Fruit fly (Drosophila melanogaster) whole organism, embryonic: Measurements from ENCODE around the gene CG17121.

ENCODE experiments used
- Abd-B ChIP-seq: fragments of 200-800 bp; sonication (Bioruptor generic); optimal IDR thresholded peaks from 2 replicates; lab custom pipeline; 2018; ENCODE audit warnings: missing biosample characterization, mild to moderate bottlenecking, missing genetic modification characterization, moderate library complexity
- Atf3 ChIP-seq: fragments of 200-800 bp; sonication (Bioruptor generic); optimal IDR thresholded peaks from 3 replicates; lab custom pipeline; 2016; ENCODE audit warnings: missing biosample characterization, missing genetic modification characterization
- CG10979 ChIP-seq: fragments of 200-800 bp; sonication (Bioruptor generic); optimal IDR thresholded peaks from 2 replicates; lab custom pipeline; 2018; ENCODE audit warnings: missing biosample characterization, mild to moderate bottlenecking, missing genetic modification characterization, moderate library complexity
- CG11723 ChIP-seq: fragments of 200-800 bp; sonication (Bioruptor generic); optimal IDR thresholded peaks from 2 replicates; lab custom pipeline; 2017; ENCODE audit warnings: missing biosample characterization, mild to moderate bottlenecking, missing genetic modification characterization
- CG12744 ChIP-seq: fragments of 200-800 bp; sonication (Bioruptor generic); optimal IDR thresholded peaks from 2 replicates; lab custom pipeline; 2016; ENCODE audit warnings: missing biosample characterization, missing genetic modification characterization
- CG13296 ChIP-seq: fragments of 200-800 bp; sonication (Bioruptor generic); optimal IDR thresholded peaks from 3 replicates; lab custom pipeline; 2018; ENCODE audit warnings: missing biosample characterization, mild to moderate bottlenecking, missing genetic modification characterization
- CG15514 ChIP-seq: fragments of 200-800 bp; sonication (Bioruptor generic); optimal IDR thresholded peaks from 3 replicates; lab custom pipeline; 2017; ENCODE audit warnings: missing biosample characterization, missing genetic modification characterization, mild to moderate bottlenecking, moderate library complexity, missing genetic modification reagents
- CG17186 ChIP-seq: fragments of 200-800 bp; sonication (Bioruptor generic); optimal IDR thresholded peaks from 3 replicates; lab custom pipeline; 2017; ENCODE audit warnings: missing biosample characterization, missing genetic modification reagents, missing genetic modification characterization
- CG17568 ChIP-seq: fragments of 200-800 bp; sonication (Bioruptor generic); optimal IDR thresholded peaks from 2 replicates; lab custom pipeline; 2018; ENCODE audit warnings: missing biosample characterization, mild to moderate bottlenecking, missing genetic modification characterization, moderate library complexity
- CG18764 ChIP-seq: fragments of 200-800 bp; sonication (Bioruptor generic); optimal IDR thresholded peaks from 3 replicates; lab custom pipeline; 2016; ENCODE audit warnings: missing biosample characterization, missing genetic modification characterization
- CG31441 ChIP-seq: fragments of 200-800 bp; sonication (Bioruptor generic); IDR thresholded peaks from 2 replicates; pipeline ENCODE4 v1.3.6; 2022; ENCODE audit warnings: missing biosample characterization, missing genetic modification characterization
- CG6175 ChIP-seq: fragments of 200-800 bp; sonication (Bioruptor generic); IDR thresholded peaks from 3 replicates; pipeline ENCODE4 v1.3.6; 2022; ENCODE audit warnings: missing biosample characterization, missing genetic modification characterization
- CG6654 ChIP-seq: fragments of 200-800 bp; sonication (Bioruptor generic); optimal IDR thresholded peaks from 2 replicates; lab custom pipeline; 2017; ENCODE audit warnings: missing biosample characterization, mild to moderate bottlenecking, missing genetic modification characterization
- CG6689 ChIP-seq: fragments of 200-800 bp; sonication (Bioruptor generic); IDR thresholded peaks from 2 replicates; pipeline ENCODE4 v1.3.6; 2022; ENCODE audit warnings: missing biosample characterization, missing genetic modification characterization
- CG6854 ChIP-seq: fragments of 200-800 bp; sonication (Bioruptor generic); optimal IDR thresholded peaks from 3 replicates; lab custom pipeline; 2017; ENCODE audit warnings: missing biosample characterization, mild to moderate bottlenecking, missing genetic modification characterization
- CG7372 ChIP-seq: fragments of 200-800 bp; sonication (Bioruptor generic); IDR thresholded peaks from 2 replicates; pipeline ENCODE4 v1.3.6; 2022; ENCODE audit warnings: missing biosample characterization, missing genetic modification characterization
- CG7556 ChIP-seq: fragments of 200-800 bp; sonication (Bioruptor generic); optimal IDR thresholded peaks from 2 replicates; lab custom pipeline; 2017; ENCODE audit warnings: missing biosample characterization, mild to moderate bottlenecking, missing genetic modification characterization
- CG8388 ChIP-seq: fragments of 200-800 bp; sonication (Bioruptor generic); optimal IDR thresholded peaks from 2 replicates; lab custom pipeline; 2019; ENCODE audit warnings: missing biosample characterization, mild to moderate bottlenecking, missing genetic modification characterization, moderate library complexity
- CG9215 ChIP-seq: fragments of 200-800 bp; sonication (Bioruptor generic); IDR thresholded peaks from 2 replicates; pipeline ENCODE4 v1.3.6; 2022; ENCODE audit warnings: missing biosample characterization, missing genetic modification characterization
- CG9817 ChIP-seq: fragments of 200-800 bp; sonication (Bioruptor generic); optimal IDR thresholded peaks from 2 replicates; lab custom pipeline; 2018; ENCODE audit warnings: missing biosample characterization, mild to moderate bottlenecking, missing genetic modification characterization, moderate library complexity
- CG9876 ChIP-seq: fragments of 200-800 bp; sonication (Bioruptor generic); optimal IDR thresholded peaks from 2 replicates; lab custom pipeline; 2016; ENCODE audit warnings: missing biosample characterization, missing genetic modification characterization
- Dad ChIP-seq: fragments of 200-800 bp; sonication (Bioruptor generic); optimal IDR thresholded peaks from 3 replicates; lab custom pipeline; 2016; ENCODE audit warnings: missing biosample characterization, missing genetic modification characterization
- Dbx ChIP-seq: fragments of 200-800 bp; sonication (Bioruptor generic); IDR thresholded peaks from 3 replicates; pipeline ENCODE4 v1.3.6; 2022; ENCODE audit warnings: missing biosample characterization, missing genetic modification characterization
- E2f2 ChIP-seq: fragments of 200-800 bp; sonication (Bioruptor generic); IDR thresholded peaks from 2 replicates; pipeline ENCODE4 v1.3.6; 2022; ENCODE audit warnings: missing biosample characterization, missing genetic modification characterization
- Ets65A ChIP-seq: fragments of 200-800 bp; sonication (Bioruptor generic); peaks from one replicate; lab custom pipeline; 2016; ENCODE audit warnings: missing biosample characterization, missing genetic modification characterization
- Fer1 ChIP-seq: fragments of 200-800 bp; sonication (Bioruptor generic); optimal IDR thresholded peaks from 2 replicates; lab custom pipeline; 2017; ENCODE audit warnings: missing biosample characterization, mild to moderate bottlenecking, missing genetic modification characterization
- Hr39 ChIP-seq: fragments of >200 bp; optimal IDR thresholded peaks from 2 replicates; lab custom pipeline; 2017
- MBD-R2 ChIP-seq: fragments of 200-800 bp; sonication (Bioruptor generic); IDR thresholded peaks from 2 replicates; pipeline ENCODE4 v1.3.6; 2022; ENCODE audit warnings: missing biosample characterization, missing genetic modification characterization
- Oli ChIP-seq: fragments of 200-800 bp; sonication (Bioruptor generic); optimal IDR thresholded peaks from 2 replicates; lab custom pipeline; 2018; ENCODE audit warnings: missing biosample characterization, mild to moderate bottlenecking, missing genetic modification characterization, moderate library complexity
- Rfx ChIP-seq: fragments of 200-800 bp; sonication (Bioruptor generic); IDR thresholded peaks from 2 replicates; pipeline ENCODE4 v1.3.6; 2022; ENCODE audit warnings: missing biosample characterization, missing genetic modification characterization
- Sox100B ChIP-seq: fragments of 200-800 bp; sonication (Bioruptor generic); optimal IDR thresholded peaks from 3 replicates; lab custom pipeline; 2018; ENCODE audit warnings: missing biosample characterization, mild to moderate bottlenecking, missing genetic modification characterization
- abd-A ChIP-seq: fragments of 200-800 bp; sonication (Bioruptor generic); optimal IDR thresholded peaks from 3 replicates; lab custom pipeline; 2019; ENCODE audit warnings: missing biosample characterization, mild to moderate bottlenecking, missing genetic modification characterization, moderate library complexity
- aop ChIP-seq: fragments of 200-800 bp; sonication (Bioruptor generic); IDR thresholded peaks from 2 replicates; pipeline ENCODE4 v1.3.6; 2022; ENCODE audit warnings: missing biosample characterization, missing genetic modification characterization
- crp ChIP-seq, 2 experiments: fragments of 200-800 bp; sonication (Bioruptor generic); optimal IDR thresholded peaks; 2 replicates in 1 of 2; 3 replicates in 1 of 2; lab custom pipeline; 2017; ENCODE audit warnings: missing biosample characterization in 2 of 2, missing genetic modification characterization in 2 of 2, mild to moderate bottlenecking in 1 of 2, moderate library complexity in 1 of 2
- dmrt11E ChIP-seq: fragments of 200-800 bp; sonication (Bioruptor generic); optimal IDR thresholded peaks from 3 replicates; lab custom pipeline; 2018; ENCODE audit warnings: missing biosample characterization, mild to moderate bottlenecking, missing genetic modification characterization, moderate library complexity
- fd64A ChIP-seq: fragments of 200-800 bp; sonication (Bioruptor generic); optimal IDR thresholded peaks from 3 replicates; lab custom pipeline; 2018; ENCODE audit warnings: missing biosample characterization, mild to moderate bottlenecking, missing genetic modification characterization
- fu2 ChIP-seq: fragments of 200-800 bp; sonication (Bioruptor generic); optimal IDR thresholded peaks from 2 replicates; lab custom pipeline; 2016; ENCODE audit warnings: missing biosample characterization, missing genetic modification characterization
- gem ChIP-seq: fragments of 200-800 bp; sonication (Bioruptor generic); optimal IDR thresholded peaks from 2 replicates; lab custom pipeline; 2019; ENCODE audit warnings: missing biosample characterization, mild to moderate bottlenecking, missing genetic modification characterization, moderate library complexity
- gro ChIP-seq: fragments of 200-800 bp; sonication (Bioruptor generic); optimal IDR thresholded peaks from 2 replicates; lab custom pipeline; 2016; ENCODE audit warnings: missing biosample characterization, missing genetic modification characterization
- gsb ChIP-seq: fragments of 200-800 bp; sonication (Bioruptor generic); IDR thresholded peaks from 2 replicates; pipeline ENCODE4 v1.3.6; 2022; ENCODE audit warnings: missing biosample characterization, missing genetic modification characterization
- hth ChIP-seq: fragments of >200 bp; optimal IDR thresholded peaks from 2 replicates; lab custom pipeline; 2017; ENCODE audit warnings: inconsistent platforms
- jing ChIP-seq: fragments of 200-800 bp; sonication (Bioruptor generic); optimal IDR thresholded peaks from 2 replicates; lab custom pipeline; 2018; ENCODE audit warnings: missing biosample characterization, mild to moderate bottlenecking, missing genetic modification characterization
- luna ChIP-seq: fragments of 200-800 bp; sonication (Bioruptor generic); optimal IDR thresholded peaks from 2 replicates; lab custom pipeline; 2016; ENCODE audit warnings: missing biosample characterization, missing genetic modification characterization
- nom ChIP-seq: fragments of 200-800 bp; sonication (Bioruptor generic); optimal IDR thresholded peaks from 2 replicates; lab custom pipeline; 2017; ENCODE audit warnings: missing biosample characterization, missing genetic modification characterization, mild to moderate bottlenecking, moderate library complexity, missing genetic modification reagents
- otp ChIP-seq: fragments of 200-800 bp; sonication (Bioruptor generic); IDR thresholded peaks from 3 replicates; pipeline ENCODE4, ENCODE4 v1.3.6; 2022; ENCODE audit warnings: missing biosample characterization, missing genetic modification characterization
- row ChIP-seq: fragments of 200-800 bp; sonication (Bioruptor generic); IDR thresholded peaks from 3 replicates; pipeline ENCODE4 v1.3.6; 2022; ENCODE audit warnings: missing biosample characterization, missing genetic modification characterization
- slp2 ChIP-seq: fragments of 200-800 bp; sonication (Bioruptor generic); optimal IDR thresholded peaks from 2 replicates; lab custom pipeline; 2016; ENCODE audit warnings: missing biosample characterization, missing genetic modification characterization
- tap ChIP-seq: fragments of 200-800 bp; optimal IDR thresholded peaks from 3 replicates; lab custom pipeline; 2019; ENCODE audit warnings: missing biosample characterization, mild to moderate bottlenecking, missing genetic modification characterization, moderate library complexity
- twi ChIP-seq: fragments of 200-800 bp; optimal IDR thresholded peaks from 2 replicates; lab custom pipeline; 2019; ENCODE audit warnings: missing biosample characterization, mild to moderate bottlenecking, missing genetic modification characterization, moderate library complexity
- vfl ChIP-seq: fragments of 200-800 bp; sonication (Bioruptor generic); optimal IDR thresholded peaks from 2 replicates; lab custom pipeline; 2016; ENCODE audit warnings: missing biosample characterization, missing genetic modification characterization
- wdn ChIP-seq: fragments of 200-800 bp; sonication (Bioruptor generic); IDR thresholded peaks from 2 replicates; pipeline ENCODE4 v1.3.6; 2022; ENCODE audit warnings: missing biosample characterization, missing genetic modification characterization

CG17121 gene

DNA sequence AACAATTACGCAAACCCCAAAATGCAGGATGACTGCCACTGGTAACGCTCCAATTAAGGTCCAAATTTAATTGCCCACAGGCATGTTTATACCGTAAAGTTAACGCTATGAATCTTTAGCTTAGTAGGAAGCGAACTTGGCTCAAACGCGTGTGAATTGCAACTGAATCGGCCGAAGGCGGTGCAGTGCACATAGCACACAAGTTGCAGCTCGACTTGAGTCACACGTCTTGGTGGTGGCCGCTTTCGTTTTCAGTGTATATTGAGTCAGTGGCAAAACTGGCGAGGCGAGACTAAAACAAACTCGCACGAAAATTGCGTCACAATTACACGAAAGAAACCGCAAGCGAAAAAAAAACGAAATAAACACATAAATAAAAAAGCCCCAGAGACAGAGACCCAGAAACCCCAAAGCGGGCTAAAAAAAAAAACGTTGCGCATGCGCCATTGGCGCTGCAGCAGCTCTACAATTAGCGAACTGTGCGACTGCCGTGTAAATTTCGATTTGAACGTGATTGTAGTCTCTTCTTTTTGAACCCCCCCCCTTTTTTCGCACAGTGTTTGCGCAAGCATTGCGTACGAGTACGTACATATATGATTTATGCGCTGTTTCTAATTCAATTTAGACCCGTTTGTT lies 38.4 kb downstream of the CG17121 start (continued):
- TF ChIP-seq dmrt11E (no peak), CG9817 (tag; lab: Kevin White, UChicago) (no peak), gro (GFP tag; lab: Kevin White, UChicago) (no peak), CG11723 (GFP tag; lab: Kevin White, UChicago) (no peak), CG17186 (GFP tag; lab: Kevin White, UChicago) (no peak), vfl (GFP tag; lab: Kevin White, UChicago) (no peak), wdn (GFP tag; lab: Robert Waterston, UW) (no peak), CG10979 (tag; lab: Kevin White, UChicago) (no peak), CG6854 (GFP tag; lab: Kevin White, UChicago) (no peak), fu2 (GFP tag; lab: Kevin White, UChicago) (no peak), Dbx (GFP tag; lab: Robert Waterston, UW) (peak; percentile 52; the same call in 1 of the 3 replicates), CG6654 (GFP tag; lab: Kevin White, UChicago) (no peak), Fer1 (GFP tag; lab: Kevin White, UChicago) (no peak), CG31441 (GFP tag; lab: Robert Waterston, UW) (no peak), Atf3 (GFP tag; lab: Kevin White, UChicago) (no peak), twi (tag; lab: Kevin White, UChicago) (no peak), Rfx (GFP tag; lab: Robert Waterston, UW) (peak; percentile 48; the same call in 1 of the 2 replicates), slp2 (GFP tag; lab: Kevin White, UChicago) (no peak), fd64A (no peak), CG13296 (GFP tag; lab: Kevin White, UChicago) (no peak), aop (GFP tag; lab: Robert Waterston, UW) (no peak), CG6175 (GFP tag; lab: Robert Waterston, UW) (no peak), otp (GFP tag; lab: Robert Waterston, UW) (no peak), hth (lab: Kevin White, UChicago) (no peak), gem (tag; lab: Kevin White, UChicago) (no peak), luna (GFP tag; lab: Kevin White, UChicago) (no peak), jing (GFP tag; lab: Kevin White, UChicago) (no peak), CG6689 (GFP tag; lab: Robert Waterston, UW) (0 out of 2 replicates have a peak, but pooled peaks have one; percentile 20), Dad (no peak), Abd-B (GFP tag; lab: Kevin White, UChicago) (no peak), CG9215 (peak; percentile 31; the same call in 1 of the 2 replicates), Sox100B (GFP tag; lab: Kevin White, UChicago) (no peak), Hr39 (no peak), CG7556 (GFP tag; lab: Kevin White, UChicago) (no peak), CG8388 (GFP tag; lab: Kevin White, UChicago) (no peak), abd-A (no peak), CG12744 (GFP tag; lab: Kevin White, UChicago) (no peak), row (peak; percentile 40; the same call in 2 of the 3 replicates), Ets65A (GFP tag; lab: Kevin White, UChicago) (peak; percentile 61), nom (GFP tag; lab: Kevin White, UChicago) (no peak), crp (GFP tag; optimal IDR thresholded peaks at IDR 0.05; lab: Kevin White, UChicago) (no peak), tap (tag; lab: Kevin White, UChicago) (no peak), E2f2 (GFP tag; lab: Robert Waterston, UW) (no peak), gsb (peak; percentile 25; the same call in 1 of the 2 replicates), CG15514 (GFP tag; lab: Kevin White, UChicago) (no peak), CG18764 (GFP tag; lab: Kevin White, UChicago) (no peak), CG17568 (GFP tag; lab: Kevin White, UChicago) (no peak), CG7372 (no peak), MBD-R2 (GFP tag; lab: Robert Waterston, UW) (no peak), Oli (tag; lab: Kevin White, UChicago) (no peak), CG9876 (GFP tag; lab: Kevin White, UChicago) (no peak)
